Worm (Caenorhabditis elegans) whole organism, L4 larva: ENCODE data around the gene hex-2.
A peak's percentile ranks its signal among the peaks of the same experiment; 100 is the strongest.

Experiments used
- ama-1 ChIP-seq: fragments of 150-350 bp; optimal IDR thresholded peaks from 2 replicates; lab custom pipeline; 2014; ENCODE audit warnings: inconsistent platforms, mixed read lengths
- ceh-28 ChIP-seq: fragments of 150-350 bp; optimal IDR thresholded peaks from 2 replicates; lab custom pipeline; 2014; ENCODE audit warnings: missing biosample characterization, missing genetic modification reagents, missing genetic modification characterization
- jun-1 ChIP-seq: fragments of 150-350 bp; optimal IDR thresholded peaks from 2 replicates; lab custom pipeline; 2014; ENCODE audit warnings: missing biosample characterization, missing genetic modification reagents, missing genetic modification characterization
- lir-3 ChIP-seq: sonication (generic microtip); optimal IDR thresholded peaks from 2 replicates; lab custom pipeline; 2016; ENCODE audit warnings: mild to moderate bottlenecking, missing genetic modification characterization, missing compliant biosample characterization
- lsy-2 ChIP-seq, 2 experiments: fragments of 150-350 bp in 1 of 2; sonication (generic microtip) in 1 of 2; optimal IDR thresholded peaks; 2 replicates each; lab custom pipeline; 2014 to 2017; ENCODE audit warnings: missing biosample characterization in 2 of 2, missing genetic modification characterization in 2 of 2
- mdl-1 ChIP-seq, 2 experiments: fragments of 150-350 bp in 1 of 2; sonication (generic microtip) in 1 of 2; optimal IDR thresholded peaks; 2 replicates each; lab custom pipeline; 2014 to 2017; ENCODE audit warnings: missing biosample characterization in 2 of 2, missing genetic modification characterization in 2 of 2
- nhr-77 ChIP-seq: fragments of 150-350 bp; optimal IDR thresholded peaks from 2 replicates; lab custom pipeline; 2014; ENCODE audit warnings: missing biosample characterization, missing genetic modification characterization
- snpc-4 ChIP-seq: fragments of 150-350 bp; optimal IDR thresholded peaks from 2 replicates; lab custom pipeline; 2014; ENCODE audit warnings: missing biosample characterization, missing genetic modification characterization
- ztf-11 ChIP-seq: fragments of 150-350 bp; optimal IDR thresholded peaks from 2 replicates; lab custom pipeline; 2014; ENCODE audit warnings: missing biosample characterization, missing genetic modification characterization

ce11 chrV:5687115-5687979 is 33.1 kb downstream of the hex-2 start, which contains the start of gene F25B4.7:
- TF ChIP-seq snpc-4 (no peak), ztf-11 (no peak), lsy-2 (tag; optimal IDR thresholded peaks at IDR 0.05; lab: Kevin White, UChicago) (peak in 1 of 2 experiments; percentile 13), jun-1 (tag; lab: Kevin White, UChicago) (no peak), nhr-77 (no peak), ceh-28 (tag; lab: Kevin White, UChicago) (no peak), ama-1 (lab: Kevin White, UChicago) (no peak), mdl-1 (tag; optimal IDR thresholded peaks at IDR 0.05; lab: Kevin White, UChicago) (peak in 1 of 2 experiments; percentile 64), lir-3 (tag; lab: Kevin White, UChicago) (no peak)
